Fruit fly (Drosophila melanogaster): Measurements from ENCODE around the gene Nepl18.

dm6 chr3R:28831626-28832267 lies 43.7 kb upstream of the Nepl18 start, which contains the start of gene WASp:
- TF ChIP-seq psq (optimal IDR thresholded peaks at IDR 0.05) (no peak), ttk (optimal IDR thresholded peaks at IDR 0.05) (no peak), Sin3A (optimal IDR thresholded peaks at IDR 0.05) (no peak), Myc (optimal IDR thresholded peaks at IDR 0.05) (no peak), h (optimal IDR thresholded peaks at IDR 0.05) (no peak)
